Fruit fly (Drosophila melanogaster): ENCODE data around the gene I-t.

Gene I-t

dm6 chr3R:11663441-11663840 lies 40.4 kb upstream of the I-t start (continued):
- TF ChIP-seq crol (GFP tag; IDR thresholded peaks at IDR 0.05) (no peak), toy (GFP tag; IDR thresholded peaks at IDR 0.05) (no peak), Sox100B (GFP tag; optimal IDR thresholded peaks at IDR 0.05) (peak; percentile 76), Jarid2 (GFP tag; optimal IDR thresholded peaks at IDR 0.05) (no peak)

DNA sequence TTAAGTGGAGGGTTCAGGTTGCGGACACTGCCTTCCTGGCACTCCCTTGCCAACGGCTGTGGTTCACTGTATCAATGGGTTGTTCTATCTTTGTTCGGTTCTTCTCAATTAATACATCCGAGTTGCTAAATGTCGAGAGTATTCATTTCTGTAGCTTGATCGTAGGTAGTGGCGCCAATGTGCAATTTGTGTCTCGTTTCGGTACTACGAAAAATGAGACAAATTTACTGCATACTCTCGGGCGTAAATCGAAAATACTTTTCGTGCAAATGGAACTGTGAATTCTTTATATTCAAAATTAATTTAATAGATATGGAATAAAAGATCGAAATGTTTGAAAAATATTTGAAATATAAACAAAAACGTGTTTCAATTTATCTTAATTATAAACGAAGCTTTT lies 38.3 kb upstream of the I-t start:
- TF ChIP-seq H2.0 (GFP tag; IDR thresholded peaks at IDR 0.05) (no peak), CG34422 (GFP tag; IDR thresholded peaks at IDR 0.05) (no peak), Dp (GFP tag; optimal IDR thresholded peaks at IDR 0.05) (no peak), aop (GFP tag; IDR thresholded peaks at IDR 0.05) (no peak), Adf1 (GFP tag; IDR thresholded peaks at IDR 0.05) (no peak), CG6654 (GFP tag; optimal IDR thresholded peaks at IDR 0.05) (no peak), Nf-YA (GFP tag; IDR thresholded peaks at IDR 0.05) (no peak), CTCF (GFP tag; optimal IDR thresholded peaks at IDR 0.05) (peak; percentile 97), sima (GFP tag; optimal IDR thresholded peaks at IDR 0.05) (no peak), CG31224 (GFP tag; IDR thresholded peaks at IDR 0.05) (no peak), ftz-f1 (GFP tag; optimal IDR thresholded peaks at IDR 0.05) (no peak), CG31441 (GFP tag; IDR thresholded peaks at IDR 0.05) (no peak), bowl (GFP tag; IDR thresholded peaks at IDR 0.05) (no peak), wor (GFP tag; IDR thresholded peaks at IDR 0.05) (no peak), CG8359 (GFP tag; optimal IDR thresholded peaks at IDR 0.05; ENCODE audit: borderline replicate concordance) (no peak), MBD-R2 (GFP tag; IDR thresholded peaks at IDR 0.05) (no peak), CG7839 (tag; optimal IDR thresholded peaks at IDR 0.05) (no peak), Side (GFP tag; optimal IDR thresholded peaks at IDR 0.05) (no peak), hkb (optimal IDR thresholded peaks at IDR 0.05) (no peak), hkb (GFP tag; IDR thresholded peaks at IDR 0.05) (no peak), dati (GFP tag; IDR thresholded peaks at IDR 0.05) (no peak), CG14965 (GFP tag; optimal IDR thresholded peaks at IDR 0.05; ENCODE audit: borderline replicate concordance) (no peak), tx (GFP tag; optimal IDR thresholded peaks at IDR 0.05) (no peak), sc (optimal IDR thresholded peaks at IDR 0.05) (no peak), sc (GFP tag; optimal IDR thresholded peaks at IDR 0.05) (no peak), en (GFP tag; optimal IDR thresholded peaks at IDR 0.05) (no peak), CG11504 (tag; optimal IDR thresholded peaks at IDR 0.05) (no peak), Opbp (GFP tag; IDR thresholded peaks at IDR 0.05; ENCODE audit: partially characterized antibody) (peak; percentile 36; the same call in 1 of the 3 replicates), CG2116 (GFP tag; optimal IDR thresholded peaks at IDR 0.05) (peak; percentile 4), Ets97D (GFP tag; optimal IDR thresholded peaks at IDR 0.05) (no peak), CG8478 (optimal IDR thresholded peaks at IDR 0.05) (no peak), vfl (GFP tag; optimal IDR thresholded peaks at IDR 0.05) (no peak), CG2712 (tag; optimal IDR thresholded peaks at IDR 0.05) (peak; percentile 13), CG15479 (GFP tag; optimal IDR thresholded peaks at IDR 0.05) (no peak), esg (GFP tag; conservative IDR thresholded peaks at IDR 0.05) (no peak), CG7928 (GFP tag; optimal IDR thresholded peaks at IDR 0.05) (no peak), pum (GFP tag; optimal IDR thresholded peaks at IDR 0.05) (no peak), Lim3 (GFP tag; IDR thresholded peaks at IDR 0.05) (no peak), h (optimal IDR thresholded peaks at IDR 0.05) (no peak), gcm (GFP tag; optimal IDR thresholded peaks at IDR 0.05) (no peak), CG1024 (GFP tag; IDR thresholded peaks at IDR 0.05) (no peak), CG13287 (GFP tag; IDR thresholded peaks at IDR 0.05; ENCODE audit: partially characterized antibody) (peak; percentile 16; the same call in 1 of the 2 replicates), ac (GFP tag; optimal IDR thresholded peaks at IDR 0.05) (no peak), HLH3B (GFP tag; IDR thresholded peaks at IDR 0.05) (no peak), mld (GFP tag; IDR thresholded peaks at IDR 0.05; ENCODE audit: partially characterized antibody) (no peak), jumu (GFP tag; optimal IDR thresholded peaks at IDR 0.05) (no peak), scrt (GFP tag; optimal IDR thresholded peaks at IDR 0.05) (no peak), CG14441 (GFP tag; IDR thresholded peaks at IDR 0.05) (no peak), HLH54F (GFP tag; optimal IDR thresholded peaks at IDR 0.05) (no peak)
